Fruit fly (Drosophila melanogaster): ENCODE results near the gene CG31178.

- TF ChIP-seq Dll (optimal IDR thresholded peaks at IDR 0.05): no peak
- no peak for TF ChIP-seq psq (optimal IDR thresholded peaks at IDR 0.05)
Measured at dm6 chr3R:21859509-21859908, 14.0 kb upstream of the CG31178 start.

Data from whole organism.